Worm (Caenorhabditis elegans): ENCODE data around the gene mrpl-12.

Gene mrpl-12

ce11 chrIII:10706972-10707438 lies 556 bp upstream of the mrpl-12 start, which contains the start of the genes Y39A1A.21 and Y39A1A.22 (continued):
- TF ChIP-seq hlh-8 (tag; optimal IDR thresholded peaks at IDR 0.05) (no peak), rnt-1 (tag; optimal IDR thresholded peaks at IDR 0.05) (no peak), ceh-31 (tag; optimal IDR thresholded peaks at IDR 0.05) (peak; percentile 59), pha-4 (tag; optimal IDR thresholded peaks at IDR 0.05) (no peak), hlh-13 (GFP tag; optimal IDR thresholded peaks at IDR 0.05) (peak; percentile 8), elt-4 (tag; optimal IDR thresholded peaks at IDR 0.05) (no peak), ceh-34 (tag; optimal IDR thresholded peaks at IDR 0.05) (peak; percentile 48), dmd-4 (tag; optimal IDR thresholded peaks at IDR 0.05; ENCODE audit: borderline replicate concordance) (no peak), zip-5 (tag; optimal IDR thresholded peaks at IDR 0.05) (peak; percentile 8), K02D7.2 (tag; optimal IDR thresholded peaks at IDR 0.05) (peak; percentile 18), dve-1 (tag; optimal IDR thresholded peaks at IDR 0.05) (peak; percentile 38), hlh-15 (tag; optimal IDR thresholded peaks at IDR 0.05) (peak; percentile 12), ceh-48 (tag; optimal IDR thresholded peaks at IDR 0.05) (peak; percentile 56), lim-6 (tag; optimal IDR thresholded peaks at IDR 0.05) (no peak), odd-2 (tag; optimal IDR thresholded peaks at IDR 0.05) (no peak)

- no peak for TF ChIP-seq nhr-11 (tag; optimal IDR thresholded peaks at IDR 0.05)
- no peak for TF ChIP-seq ceh-18 (tag; optimal IDR thresholded peaks at IDR 0.05)
Measured at ce11 chrIII:10708484-10708883, 923 bp downstream of the mrpl-12 start.

ce11 chrIII:10709676-10710075 lies 2.1 kb downstream of the mrpl-12 start:
- no peak for TF ChIP-seq unc-3 (GFP tag; conservative IDR thresholded peaks at IDR 0.05)
- TF ChIP-seq unc-3 (tag; optimal IDR thresholded peaks at IDR 0.05), result no peak
- TF ChIP-seq hlh-8 (tag; optimal IDR thresholded peaks at IDR 0.05), result no peak
- TF ChIP-seq dmd-4 (tag; optimal IDR thresholded peaks at IDR 0.05; ENCODE audit: borderline replicate concordance), result no peak

- TF ChIP-seq lim-6 (tag; optimal IDR thresholded peaks at IDR 0.05) (no peak), odd-2 (tag; optimal IDR thresholded peaks at IDR 0.05) (no peak), unc-3 (GFP tag; conservative IDR thresholded peaks at IDR 0.05) (no peak), unc-3 (tag; optimal IDR thresholded peaks at IDR 0.05) (no peak), ceh-22 (tag; optimal IDR thresholded peaks at IDR 0.05) (no peak), pat-9 (tag; optimal IDR thresholded peaks at IDR 0.05) (no peak), ceh-48 (tag; optimal IDR thresholded peaks at IDR 0.05) (no peak), sox-4 (tag; optimal IDR thresholded peaks at IDR 0.05) (no peak)
Measured at ce11 chrIII:10711192-10711673, 3.7 kb downstream of the mrpl-12 start, which contains the start of gene W09D10.5. Gene W09D10.5, minus strand, starts transcription at chrIII:10711536.

- no peak for TF ChIP-seq F13H6.1 (tag; optimal IDR thresholded peaks at IDR 0.05)
- TF ChIP-seq ceh-34 (tag; optimal IDR thresholded peaks at IDR 0.05), result no peak
- no peak for TF ChIP-seq hlh-15 (tag; optimal IDR thresholded peaks at IDR 0.05)
- no peak for TF ChIP-seq sox-4 (tag; optimal IDR thresholded peaks at IDR 0.05)
- TF ChIP-seq unc-55 (GFP tag; optimal IDR thresholded peaks at IDR 0.05), result no peak
- no peak for TF ChIP-seq pha-2 (tag; optimal IDR thresholded peaks at IDR 0.05)
- no peak for TF ChIP-seq ceh-45 (GFP tag; IDR thresholded peaks at IDR 0.05)
- no peak for TF ChIP-seq ceh-24 (tag; optimal IDR thresholded peaks at IDR 0.05)
- TF ChIP-seq pqm-1 (tag; optimal IDR thresholded peaks at IDR 0.05), result no peak
- no peak for TF ChIP-seq pha-4 (tag; optimal IDR thresholded peaks at IDR 0.05)
- TF ChIP-seq fkh-10 (GFP tag; optimal IDR thresholded peaks at IDR 0.05), result no peak
- no peak for TF ChIP-seq ceh-30 (tag; optimal IDR thresholded peaks at IDR 0.05)
- TF ChIP-seq ahr-1 (tag; optimal IDR thresholded peaks at IDR 0.05), result no peak
- no peak for TF ChIP-seq ztf-16 (tag; optimal IDR thresholded peaks at IDR 0.05)
- TF ChIP-seq pax-1 (tag; optimal IDR thresholded peaks at IDR 0.05), result no peak
- TF ChIP-seq ceh-18 (tag; optimal IDR thresholded peaks at IDR 0.05), result no peak
- no peak for TF ChIP-seq elt-4 (tag; optimal IDR thresholded peaks at IDR 0.05)
- TF ChIP-seq unc-3 (GFP tag; conservative IDR thresholded peaks at IDR 0.05), result no peak
- no peak for TF ChIP-seq unc-3 (tag; optimal IDR thresholded peaks at IDR 0.05)
Measured at ce11 chrIII:10714541-10714940, 7.0 kb downstream of the mrpl-12 start.
